Fruit fly (Drosophila melanogaster) Kc167 (cell line): ENCODE results near the gene CG34136.

ENCODE experiments used
- Myc ChIP-seq: fragments of >200 bp; optimal IDR thresholded peaks from 2 replicates; lab custom pipeline; 2017; ENCODE audit warnings: missing external identifiers
- Sin3A ChIP-seq: fragments of >200 bp; optimal IDR thresholded peaks from 2 replicates; lab custom pipeline; 2018; ENCODE audit warnings: missing external identifiers
- h ChIP-seq: fragments of >200 bp; optimal IDR thresholded peaks from 3 replicates; lab custom pipeline; 2018; ENCODE audit warnings: missing external identifiers
- insv ChIP-seq: fragments of >200 bp; optimal IDR thresholded peaks from 3 replicates; lab custom pipeline; 2018; ENCODE audit warnings: missing external identifiers
- psq ChIP-seq: fragments of >200 bp; optimal IDR thresholded peaks from 2 replicates; lab custom pipeline; 2017; ENCODE audit warnings: missing external identifiers
- ttk ChIP-seq: sonication (Bioruptor generic); optimal IDR thresholded peaks from 2 replicates; lab custom pipeline; 2017; ENCODE audit warnings: missing external identifiers

DNA sequence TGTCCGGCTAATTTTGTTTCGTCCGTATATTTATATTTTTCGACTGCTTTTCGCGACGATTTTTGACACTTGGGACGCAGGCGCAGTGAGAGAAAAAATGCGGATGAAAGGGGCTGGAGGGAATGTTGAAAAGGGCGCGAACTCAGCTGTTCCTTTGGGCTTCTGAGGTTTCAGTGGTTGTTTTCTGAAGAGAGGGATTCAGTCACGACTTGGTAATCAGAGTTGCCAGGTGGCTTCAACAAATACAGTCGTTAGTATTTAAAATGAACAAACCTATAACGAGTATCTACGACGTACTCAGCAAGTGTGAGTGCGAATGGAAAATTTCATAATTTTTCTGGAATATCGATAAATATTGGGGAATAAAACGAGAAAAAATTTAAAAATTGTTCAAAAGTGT is 25.3 kb upstream of the CG34136 start, which contains the start of gene CG9265:
- TF ChIP-seq Sin3A (lab: Kevin White, UChicago) (no peak), psq (no peak), h (lab: Kevin White, UChicago) (no peak), Myc (no peak), insv (lab: Kevin White, UChicago) (no peak), ttk (lab: Kevin White, UChicago) (no peak)
